Worm (Caenorhabditis elegans) whole organism, early embryonic: Measurements from ENCODE around the gene osm-10.

Experiments
- B0310.2 ChIP-seq: sonication (generic microtip); optimal IDR thresholded peaks from 2 replicates; lab custom pipeline; 2016; ENCODE audit warnings: mild to moderate bottlenecking, missing genetic modification characterization, missing compliant biosample characterization
- F13C5.2 ChIP-seq: sonication (generic microtip); optimal IDR thresholded peaks from 2 replicates; lab custom pipeline; 2017; ENCODE audit warnings: mild to moderate bottlenecking, missing genetic modification characterization, inconsistent platforms, missing compliant biosample characterization
- aly-1 ChIP-seq: sonication (generic microtip); optimal IDR thresholded peaks from 2 replicates; lab custom pipeline; 2016; ENCODE audit warnings: missing genetic modification characterization, missing compliant biosample characterization
- ama-1 ChIP-seq: fragments of 150-350 bp; optimal IDR thresholded peaks from 2 replicates; lab custom pipeline; 2014
- ceh-13 ChIP-seq: fragments of 200-800 bp; sonication (Bioruptor generic); optimal IDR thresholded peaks from 2 replicates; lab custom pipeline; 2018; ENCODE audit warnings: mild to moderate bottlenecking, missing genetic modification characterization, missing compliant biosample characterization
- ceh-36 ChIP-seq: sonication (generic microtip); optimal IDR thresholded peaks from 2 replicates; lab custom pipeline; 2016; ENCODE audit warnings: missing genetic modification characterization, inconsistent platforms, missing compliant biosample characterization
- ets-7 ChIP-seq: sonication (generic microtip); optimal IDR thresholded peaks from 2 replicates; lab custom pipeline; 2016; ENCODE audit warnings: missing genotype, missing genetic modification characterization, missing compliant biosample characterization
- flt-1 ChIP-seq: fragments of 200-800 bp; sonication (Bioruptor generic); IDR thresholded peaks from 2 replicates; pipeline ENCODE4 v1.3.6; 2022; ENCODE audit warnings: missing genetic modification characterization, missing compliant biosample characterization
- hmbx-1 ChIP-seq: sonication (generic microtip); optimal IDR thresholded peaks from 2 replicates; lab custom pipeline; 2016; ENCODE audit warnings: mild to moderate bottlenecking, missing genetic modification characterization, missing compliant biosample characterization
- hmg-4 ChIP-seq: fragments of 200-800 bp; sonication (Bioruptor generic); optimal IDR thresholded peaks from 2 replicates; lab custom pipeline; 2018; ENCODE audit warnings: mild to moderate bottlenecking, missing genetic modification characterization, missing compliant biosample characterization
- hnd-1 ChIP-seq: sonication (generic microtip); optimal IDR thresholded peaks from 2 replicates; lab custom pipeline; 2016; ENCODE audit warnings: missing genetic modification characterization, missing compliant biosample characterization
- pes-1 ChIP-seq: fragments of 200-800 bp; sonication (Bioruptor generic); IDR thresholded peaks from 2 replicates; pipeline ENCODE4 v1.3.6; 2022; ENCODE audit warnings: missing genetic modification reagents, missing genetic modification characterization, missing compliant biosample characterization
- scrt-1 ChIP-seq: fragments of 200-800 bp; sonication (Bioruptor generic); IDR thresholded peaks from 2 replicates; pipeline ENCODE4 v1.3.6; 2022; ENCODE audit warnings: missing genetic modification characterization, missing compliant biosample characterization
- sea-1 ChIP-seq: fragments of 200-800 bp; sonication (Bioruptor generic); conservative IDR thresholded peaks from 2 replicates; pipeline ENCODE4 v1.3.6; 2022; ENCODE audit warnings: missing genetic modification characterization, missing compliant biosample characterization
- tbx-11 ChIP-seq: fragments of 200-800 bp; sonication (Bioruptor generic); IDR thresholded peaks from 2 replicates; pipeline ENCODE4 v1.3.6; 2022; ENCODE audit warnings: missing genetic modification characterization, missing compliant biosample characterization
- tbx-37 ChIP-seq: fragments of 200-800 bp; sonication (Bioruptor generic); conservative IDR thresholded peaks from 2 replicates; pipeline ENCODE4 v1.3.6; 2022; ENCODE audit warnings: missing genetic modification reagents, missing genetic modification characterization, missing compliant biosample characterization
- tra-4 ChIP-seq: sonication (generic microtip); optimal IDR thresholded peaks from 2 replicates; lab custom pipeline; 2017; ENCODE audit warnings: missing genetic modification characterization, missing compliant biosample characterization

osm-10 gene

ce11 chrIII:7216924-7217521 is 26.1 kb upstream of the osm-10 start:
- TF ChIP-seq ama-1 (lab: Kevin White, UChicago): no peak
- TF ChIP-seq sea-1 (GFP tag; lab: Robert Waterston, UW): no peak
- TF ChIP-seq B0310.2: no peak
- no peak for TF ChIP-seq hmg-4 (GFP tag; lab: Kevin White, UChicago)
- TF ChIP-seq tbx-37 (GFP tag; lab: Robert Waterston, UW): no peak
- no peak for TF ChIP-seq F13C5.2 (tag; lab: Kevin White, UChicago)
- TF ChIP-seq hmbx-1 (tag; lab: Kevin White, UChicago): no peak

- no peak for TF ChIP-seq hmbx-1 (tag; lab: Kevin White, UChicago)
- no peak for TF ChIP-seq pes-1
Observed at ce11 chrIII:7221103-7221502, 22.0 kb upstream of the osm-10 start.

DNA sequence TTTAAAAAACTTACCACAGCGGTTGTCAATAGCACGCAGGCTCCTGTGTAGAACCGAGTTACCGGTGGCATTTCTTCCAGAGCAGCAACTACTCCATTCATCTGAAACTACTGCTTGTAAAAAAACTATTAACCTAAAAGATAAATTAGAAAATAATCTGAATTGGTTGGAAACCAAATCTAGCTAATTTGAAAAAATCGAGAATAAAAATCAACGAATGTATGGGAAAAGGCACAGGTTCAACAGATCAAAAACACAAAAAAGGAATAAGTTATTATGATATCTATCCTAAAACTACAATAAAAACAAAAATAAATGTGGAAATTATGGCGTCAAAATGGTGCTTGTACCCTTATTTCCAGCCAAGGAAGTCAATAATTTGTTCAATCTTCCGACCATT is 20.1 kb upstream of the osm-10 start, which contains the start of gene der-2:
der-2 (minus strand) TSS at position 101 of the 400 bp plus-strand sequence.
- TF ChIP-seq ceh-36 (tag; lab: Kevin White, UChicago) (no peak), hmbx-1 (tag; lab: Kevin White, UChicago) (no peak), hnd-1 (tag; lab: Kevin White, UChicago) (no peak), aly-1 (tag; lab: Kevin White, UChicago) (no peak), B0310.2 (no peak), ets-7 (tag; lab: Kevin White, UChicago) (no peak), pes-1 (no peak), scrt-1 (no peak), sea-1 (GFP tag; lab: Robert Waterston, UW) (no peak), tra-4 (tag; lab: Kevin White, UChicago) (no peak), ceh-13 (GFP tag; lab: Kevin White, UChicago) (no peak), F13C5.2 (tag; lab: Kevin White, UChicago) (no peak), hmg-4 (GFP tag; lab: Kevin White, UChicago) (no peak), tbx-11 (GFP tag; lab: Robert Waterston, UW) (no peak), tbx-37 (GFP tag; lab: Robert Waterston, UW) (no peak), ama-1 (lab: Kevin White, UChicago) (no peak), flt-1 (GFP tag; lab: Robert Waterston, UW) (no peak)

DNA sequence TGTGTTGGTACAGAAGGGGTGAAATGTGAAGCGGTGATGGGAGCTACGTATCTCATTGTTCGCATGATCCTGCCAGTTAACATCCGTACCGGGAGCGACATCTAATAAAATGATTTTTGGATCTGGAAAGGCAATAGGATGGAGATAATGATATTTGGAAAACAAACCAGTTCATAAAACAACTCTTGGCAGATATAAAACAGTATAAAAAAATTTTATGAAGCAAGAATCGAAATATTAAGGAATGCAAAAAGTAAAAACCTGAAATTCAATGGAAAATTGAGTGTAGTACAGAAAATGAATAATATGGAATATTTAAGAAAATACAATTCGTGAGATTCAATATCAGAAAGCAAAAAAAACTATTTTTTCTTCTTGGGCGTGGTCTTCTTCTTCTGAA is 16.5 kb upstream of the osm-10 start, which contains the start of gene hsp-75:
hsp-75 (minus strand) TSS at position 101 of the 400 bp plus-strand sequence.
- TF ChIP-seq B0310.2: no peak
- no peak for TF ChIP-seq F13C5.2 (tag; lab: Kevin White, UChicago)
- no peak for TF ChIP-seq sea-1 (GFP tag; lab: Robert Waterston, UW)

ce11 chrIII:7229687-7230086 is 13.4 kb upstream of the osm-10 start, which contains the start of gene R151.8:
TSS of gene R151.8 (minus strand) at chrIII:7229787.
- TF ChIP-seq scrt-1 (no peak), sea-1 (GFP tag; lab: Robert Waterston, UW) (no peak), ceh-36 (tag; lab: Kevin White, UChicago) (no peak), hnd-1 (tag; lab: Kevin White, UChicago) (no peak), ets-7 (tag; lab: Kevin White, UChicago) (no peak), B0310.2 (no peak), tbx-11 (GFP tag; lab: Robert Waterston, UW) (no peak), hmg-4 (GFP tag; lab: Kevin White, UChicago) (no peak), pes-1 (no peak), tra-4 (tag; lab: Kevin White, UChicago) (no peak), ama-1 (lab: Kevin White, UChicago) (no peak), tbx-37 (GFP tag; lab: Robert Waterston, UW) (no peak), ceh-13 (GFP tag; lab: Kevin White, UChicago) (no peak), flt-1 (GFP tag; lab: Robert Waterston, UW) (no peak), aly-1 (tag; lab: Kevin White, UChicago) (no peak), F13C5.2 (tag; lab: Kevin White, UChicago) (no peak), hmbx-1 (tag; lab: Kevin White, UChicago) (no peak)

DNA sequence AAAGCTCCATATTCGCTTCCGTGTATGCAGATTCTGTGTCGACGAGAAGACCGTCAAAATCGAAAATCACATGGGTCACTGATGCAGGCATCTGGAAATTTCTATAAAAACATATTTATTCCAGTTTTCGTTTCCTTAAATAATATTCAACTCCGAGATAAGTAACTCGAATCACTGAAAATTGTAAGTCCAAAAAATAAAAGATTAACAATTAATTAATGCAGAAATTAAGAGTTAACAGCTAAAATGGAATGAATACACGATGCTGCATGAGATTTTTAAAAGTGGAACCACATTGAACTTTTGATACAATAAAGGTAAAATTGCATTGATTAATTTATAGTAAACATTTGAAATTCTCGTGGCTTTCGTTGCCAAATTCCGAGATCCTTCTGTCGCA is 12.2 kb upstream of the osm-10 start, which contains the start of gene R151.10:
R151.10 (minus strand) TSS at position 101 of the 400 bp plus-strand sequence.
- TF ChIP-seq tra-4 (tag; lab: Kevin White, UChicago) (no peak), F13C5.2 (tag; lab: Kevin White, UChicago) (no peak), flt-1 (GFP tag; lab: Robert Waterston, UW) (no peak), hmbx-1 (tag; lab: Kevin White, UChicago) (no peak), pes-1 (no peak), tbx-37 (GFP tag; lab: Robert Waterston, UW) (no peak)

ce11 chrIII:7232782-7233181 is 10.3 kb upstream of the osm-10 start, which contains the start of gene adr-2:
TSS of gene adr-2 (minus strand) at chrIII:7232882.
- TF ChIP-seq pes-1 (no peak), ama-1 (lab: Kevin White, UChicago) (no peak), ceh-36 (tag; lab: Kevin White, UChicago) (no peak), F13C5.2 (tag; lab: Kevin White, UChicago) (no peak), hmg-4 (GFP tag; lab: Kevin White, UChicago) (no peak)

DNA sequence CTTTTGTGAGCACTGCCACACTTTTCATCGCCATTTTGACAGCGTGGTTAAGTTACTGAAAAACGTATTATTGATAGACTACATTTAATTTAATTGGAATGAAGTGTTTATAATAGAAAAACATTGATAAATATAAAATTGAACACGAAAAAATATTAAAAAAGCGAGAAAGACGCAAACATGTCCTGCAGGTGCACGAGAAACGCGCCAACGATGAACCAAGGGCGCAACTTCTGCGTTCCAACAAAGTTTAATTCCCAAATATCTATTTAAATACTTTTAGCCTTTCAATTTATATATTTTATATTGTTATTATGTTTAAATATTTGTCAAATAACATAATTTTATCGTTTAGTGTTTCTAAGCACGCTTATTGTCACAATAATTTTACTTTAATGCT is 8.9 kb upstream of the osm-10 start, which contains the start of gene ndus-8:
ndus-8 (minus strand) TSS at position 55 of the 400 bp plus-strand sequence.
- TF ChIP-seq pes-1: no peak
- TF ChIP-seq ceh-36 (tag; lab: Kevin White, UChicago): no peak
- no peak for TF ChIP-seq ets-7 (tag; lab: Kevin White, UChicago)
- no peak for TF ChIP-seq sea-1 (GFP tag; lab: Robert Waterston, UW)
- TF ChIP-seq ceh-13 (GFP tag; lab: Kevin White, UChicago): no peak
- TF ChIP-seq hnd-1 (tag; lab: Kevin White, UChicago): no peak
- TF ChIP-seq tbx-11 (GFP tag; lab: Robert Waterston, UW): no peak
- no peak for TF ChIP-seq tbx-37 (GFP tag; lab: Robert Waterston, UW)
- TF ChIP-seq ama-1 (lab: Kevin White, UChicago): no peak
- no peak for TF ChIP-seq flt-1 (GFP tag; lab: Robert Waterston, UW)
- no peak for TF ChIP-seq B0310.2
- no peak for TF ChIP-seq hmg-4 (GFP tag; lab: Kevin White, UChicago)
- no peak for TF ChIP-seq tra-4 (tag; lab: Kevin White, UChicago)
- no peak for TF ChIP-seq F13C5.2 (tag; lab: Kevin White, UChicago)
- TF ChIP-seq scrt-1: no peak
- no peak for TF ChIP-seq hmbx-1 (tag; lab: Kevin White, UChicago)
- no peak for TF ChIP-seq aly-1 (tag; lab: Kevin White, UChicago)
